Fruit fly (Drosophila melanogaster) whole organism, embryonic: Measurements from ENCODE around the gene CG33111.

Experiments
- Aef1 ChIP-seq: fragments of 200-800 bp; sonication (Bioruptor generic); IDR thresholded peaks from 3 replicates; pipeline ENCODE4 v1.3.6; 2022; ENCODE audit warnings: missing biosample characterization, missing genetic modification characterization
- Asciz ChIP-seq: fragments of 200-800 bp; sonication (Bioruptor generic); optimal IDR thresholded peaks from 2 replicates; lab custom pipeline; 2017; ENCODE audit warnings: missing biosample characterization, mild to moderate bottlenecking, missing genetic modification characterization, missing genetic modification reagents
- B-H2 ChIP-seq: fragments of 200-800 bp; sonication (Bioruptor generic); optimal IDR thresholded peaks from 2 replicates; lab custom pipeline; 2018; ENCODE audit warnings: missing biosample characterization, mild to moderate bottlenecking, missing genetic modification characterization
- CG10147 ChIP-seq: fragments of 200-800 bp; sonication (Bioruptor generic); optimal IDR thresholded peaks from 2 replicates; lab custom pipeline; 2019; ENCODE audit warnings: missing biosample characterization, mild to moderate bottlenecking, missing genetic modification characterization, moderate library complexity
- CG10274 ChIP-seq: fragments of 200-800 bp; sonication (Bioruptor generic); optimal IDR thresholded peaks from 3 replicates; lab custom pipeline; 2017; ENCODE audit warnings: missing biosample characterization, mild to moderate bottlenecking, missing genetic modification characterization
- CG11398 ChIP-seq: fragments of 200-800 bp; sonication (Bioruptor generic); optimal IDR thresholded peaks from 2 replicates; lab custom pipeline; 2016; ENCODE audit warnings: missing biosample characterization, missing genetic modification characterization
- CG11504 ChIP-seq: fragments of 200-800 bp; sonication (Bioruptor generic); optimal IDR thresholded peaks from 3 replicates; lab custom pipeline; 2019; ENCODE audit warnings: missing biosample characterization, mild to moderate bottlenecking, missing genetic modification characterization, moderate library complexity
- CG12299 ChIP-seq: fragments of 200-800 bp; sonication (Bioruptor generic); optimal IDR thresholded peaks from 2 replicates; lab custom pipeline; 2018; ENCODE audit warnings: missing biosample characterization, mild to moderate bottlenecking, missing genetic modification characterization
- CG13624 ChIP-seq: fragments of 200-800 bp; sonication (Bioruptor generic); optimal IDR thresholded peaks from 2 replicates; lab custom pipeline; 2016; ENCODE audit warnings: missing biosample characterization, missing genetic modification characterization
- CG14667 ChIP-seq: fragments of 200-800 bp; sonication (Bioruptor generic); IDR thresholded peaks from 2 replicates; pipeline ENCODE4 v1.3.6; 2022; ENCODE audit warnings: missing biosample characterization, missing genetic modification characterization
- CG15011 ChIP-seq: fragments of 200-800 bp; sonication (Bioruptor generic); optimal IDR thresholded peaks from 3 replicates; lab custom pipeline; 2018; ENCODE audit warnings: missing biosample characterization, mild to moderate bottlenecking, missing genetic modification characterization
- CG15479 ChIP-seq: fragments of 200-800 bp; sonication (Bioruptor generic); optimal IDR thresholded peaks from 3 replicates; lab custom pipeline; 2019; ENCODE audit warnings: missing biosample characterization, mild to moderate bottlenecking, missing genetic modification characterization, moderate library complexity
- CG1603 ChIP-seq: fragments of 200-800 bp; sonication (Bioruptor generic); optimal IDR thresholded peaks from 2 replicates; lab custom pipeline; 2019; ENCODE audit warnings: missing biosample characterization, mild to moderate bottlenecking, missing genetic modification characterization, moderate library complexity
- CG16815 ChIP-seq: fragments of 200-800 bp; sonication (Bioruptor generic); optimal IDR thresholded peaks from 3 replicates; lab custom pipeline; 2017; ENCODE audit warnings: missing biosample characterization, mild to moderate bottlenecking, missing genetic modification characterization
- CG17359 ChIP-seq: fragments of 200-800 bp; sonication (Bioruptor generic); optimal IDR thresholded peaks from 3 replicates; lab custom pipeline; 2018; ENCODE audit warnings: missing biosample characterization, mild to moderate bottlenecking, missing genetic modification characterization, moderate library complexity
- CG33557 ChIP-seq: fragments of 200-800 bp; sonication (Bioruptor generic); optimal IDR thresholded peaks from 2 replicates; lab custom pipeline; 2019; ENCODE audit warnings: missing biosample characterization, mild to moderate bottlenecking, missing genetic modification characterization, moderate library complexity
- CG4282 ChIP-seq: fragments of 200-800 bp; sonication (Bioruptor generic); optimal IDR thresholded peaks from 2 replicates; lab custom pipeline; 2016; ENCODE audit warnings: missing biosample characterization, missing genetic modification characterization
- CG6791 ChIP-seq: fragments of 200-800 bp; sonication (Bioruptor generic); IDR thresholded peaks from 3 replicates; pipeline ENCODE4 v1.3.6; 2022; ENCODE audit warnings: missing biosample characterization, missing genetic modification characterization; ENCODE audit not compliant: partially characterized antibody
- CG7271 ChIP-seq: fragments of 200-800 bp; sonication (Bioruptor generic); optimal IDR thresholded peaks from 2 replicates; lab custom pipeline; 2018; ENCODE audit warnings: missing biosample characterization, mild to moderate bottlenecking, missing genetic modification characterization, moderate library complexity
- CG7372 ChIP-seq: fragments of 200-800 bp; sonication (Bioruptor generic); IDR thresholded peaks from 2 replicates; pipeline ENCODE4 v1.3.6; 2022; ENCODE audit warnings: missing biosample characterization, missing genetic modification characterization
- CG8290 ChIP-seq, 3 experiments: fragments of 200-800 bp; sonication (Bioruptor generic); optimal IDR thresholded peaks; 2 replicates each; lab custom pipeline; 2016 to 2019; ENCODE audit warnings: missing biosample characterization in 3 of 3, missing genetic modification characterization in 3 of 3, mild to moderate bottlenecking in 2 of 3, moderate library complexity in 1 of 3
- CG8478 ChIP-seq: fragments of >200 bp; optimal IDR thresholded peaks from 2 replicates; lab custom pipeline; 2018
- CG9215 ChIP-seq: fragments of 200-800 bp; sonication (Bioruptor generic); IDR thresholded peaks from 2 replicates; pipeline ENCODE4 v1.3.6; 2022; ENCODE audit warnings: missing biosample characterization, missing genetic modification characterization
- D19B ChIP-seq: fragments of 200-800 bp; sonication (Bioruptor generic); optimal IDR thresholded peaks from 2 replicates; lab custom pipeline; 2017; ENCODE audit warnings: missing biosample characterization, mild to moderate bottlenecking, missing genetic modification characterization
- Elba2 ChIP-seq: fragments of 200-800 bp; sonication (Bioruptor generic); optimal IDR thresholded peaks from 3 replicates; lab custom pipeline; 2016; ENCODE audit warnings: missing biosample characterization, missing genetic modification characterization
- Hr3 ChIP-seq: fragments of 200-800 bp; sonication (Bioruptor generic); optimal IDR thresholded peaks from 3 replicates; lab custom pipeline; 2016; ENCODE audit warnings: missing biosample characterization, missing genetic modification characterization
- Lhr ChIP-seq: fragments of 200-800 bp; sonication (Bioruptor generic); optimal IDR thresholded peaks from 3 replicates; lab custom pipeline; 2017; ENCODE audit warnings: mild to moderate bottlenecking, missing biosample characterization, missing genetic modification reagents, missing genetic modification characterization
- MESR4 ChIP-seq: fragments of 200-800 bp; sonication (Bioruptor generic); optimal IDR thresholded peaks from 2 replicates; lab custom pipeline; 2018; ENCODE audit warnings: missing biosample characterization, mild to moderate bottlenecking, missing genetic modification characterization, moderate library complexity
- Mad ChIP-seq: fragments of 200-800 bp; sonication (Bioruptor generic); optimal IDR thresholded peaks from 2 replicates; lab custom pipeline; 2016; ENCODE audit warnings: missing biosample characterization, missing genetic modification characterization
- Mes4 ChIP-seq: fragments of 200-800 bp; sonication (Bioruptor generic); optimal IDR thresholded peaks from 2 replicates; lab custom pipeline; 2016; ENCODE audit warnings: missing biosample characterization, missing genetic modification characterization
- Pdp1 ChIP-seq, 2 experiments: fragments of 200-800 bp; sonication (Bioruptor generic); optimal IDR thresholded peaks; 3 replicates each; lab custom pipeline; 2016; ENCODE audit warnings: missing biosample characterization in 2 of 2, missing genetic modification characterization in 2 of 2, mild to moderate bottlenecking in 1 of 2, moderate library complexity in 1 of 2
- Sox102F ChIP-seq: fragments of 200-800 bp; sonication (Bioruptor generic); optimal IDR thresholded peaks from 2 replicates; lab custom pipeline; 2018; ENCODE audit warnings: missing biosample characterization, mild to moderate bottlenecking, missing genetic modification characterization, moderate library complexity
- Ssrp ChIP-seq: fragments of 200-800 bp; sonication (Bioruptor generic); optimal IDR thresholded peaks from 2 replicates; lab custom pipeline; 2018; ENCODE audit warnings: missing biosample characterization, mild to moderate bottlenecking, missing genetic modification characterization, moderate library complexity
- ap ChIP-seq: fragments of 200-800 bp; sonication (Bioruptor generic); IDR thresholded peaks from 2 replicates; pipeline ENCODE4 v1.3.6; 2022; ENCODE audit warnings: missing biosample characterization, missing genetic modification characterization
- btn ChIP-seq: fragments of 200-800 bp; sonication (Bioruptor generic); optimal IDR thresholded peaks from 2 replicates; lab custom pipeline; 2016; ENCODE audit warnings: missing biosample characterization, missing genetic modification characterization
- chn ChIP-seq: fragments of 200-800 bp; sonication (Bioruptor generic); optimal IDR thresholded peaks from 2 replicates; lab custom pipeline; 2016; ENCODE audit warnings: missing biosample characterization, missing genetic modification characterization
- dm ChIP-seq: fragments of 200-800 bp; sonication (Bioruptor generic); optimal IDR thresholded peaks from 3 replicates; lab custom pipeline; 2016; ENCODE audit warnings: missing biosample characterization, missing genetic modification characterization
- eve ChIP-seq, 2 experiments: fragments of >200 bp; optimal IDR thresholded peaks; 2 replicates each; lab custom pipeline; 2017; ENCODE audit warnings: missing biosample characterization in 2 of 2, missing genetic modification characterization in 2 of 2
- exex ChIP-seq: fragments of 200-800 bp; sonication (Bioruptor generic); optimal IDR thresholded peaks from 4 replicates; lab custom pipeline; 2018; ENCODE audit warnings: missing biosample characterization, mild to moderate bottlenecking, missing genetic modification characterization, moderate library complexity
- fd96Cb ChIP-seq: fragments of 200-800 bp; sonication (Bioruptor generic); optimal IDR thresholded peaks from 2 replicates; lab custom pipeline; 2018; ENCODE audit warnings: missing biosample characterization, mild to moderate bottlenecking, missing genetic modification characterization, moderate library complexity
- fru ChIP-seq: fragments of >200 bp; optimal IDR thresholded peaks from 2 replicates; lab custom pipeline; 2017
- jigr1 ChIP-seq: fragments of 200-800 bp; sonication (Bioruptor generic); IDR thresholded peaks from 3 replicates; pipeline ENCODE4 v1.3.6; 2022; ENCODE audit warnings: missing biosample characterization, missing genetic modification characterization
- ken ChIP-seq: fragments of 200-800 bp; sonication (Bioruptor generic); IDR thresholded peaks from 3 replicates; pipeline ENCODE4 v1.3.6; 2022; ENCODE audit warnings: missing biosample characterization, missing genetic modification characterization
- knrl ChIP-seq: fragments of 200-800 bp; sonication (Bioruptor generic); IDR thresholded peaks from 3 replicates; pipeline ENCODE4 v1.3.6; 2022; ENCODE audit warnings: missing biosample characterization, missing genetic modification characterization; ENCODE audit not compliant: partially characterized antibody
- lbe ChIP-seq: fragments of 200-800 bp; sonication (Bioruptor generic); optimal IDR thresholded peaks from 2 replicates; lab custom pipeline; 2016; ENCODE audit warnings: missing biosample characterization, mild to moderate bottlenecking, missing genetic modification characterization
- lov ChIP-seq, 2 experiments: fragments of 200-800 bp in 1 of 2; fragments of >200 bp in 1 of 2; sonication (Bioruptor generic) in 1 of 2; IDR thresholded peaks in 1 of 2; optimal IDR thresholded peaks in 1 of 2; 2 replicates in 1 of 2; 3 replicates in 1 of 2; pipeline versions ENCODE4 v1.3.6 to Lab custom; 2017 to 2022; ENCODE audit warnings: missing biosample characterization in 1 of 2, missing genetic modification characterization in 1 of 2
- mld ChIP-seq: fragments of 200-800 bp; sonication (Bioruptor generic); IDR thresholded peaks from 3 replicates; pipeline ENCODE4 v1.3.6; 2022; ENCODE audit warnings: missing biosample characterization, missing genetic modification characterization; ENCODE audit not compliant: partially characterized antibody
- pum ChIP-seq: fragments of 200-800 bp; sonication (Bioruptor generic); optimal IDR thresholded peaks from 2 replicates; lab custom pipeline; 2016; ENCODE audit warnings: missing biosample characterization, missing genetic modification characterization
- so ChIP-seq: fragments of 200-800 bp; sonication (Bioruptor generic); IDR thresholded peaks from 3 replicates; pipeline ENCODE4 v1.3.6; 2022; ENCODE audit warnings: missing biosample characterization, missing genetic modification characterization
- ssp ChIP-seq: fragments of 200-800 bp; sonication (Bioruptor generic); IDR thresholded peaks from 2 replicates; pipeline ENCODE4 v1.3.6; 2022; ENCODE audit warnings: missing biosample characterization, missing genetic modification characterization
- unpg ChIP-seq: fragments of 200-800 bp; sonication (Bioruptor generic); optimal IDR thresholded peaks from 3 replicates; lab custom pipeline; 2018; ENCODE audit warnings: missing biosample characterization, mild to moderate bottlenecking, missing genetic modification characterization, moderate library complexity

Gene CG33111

DNA sequence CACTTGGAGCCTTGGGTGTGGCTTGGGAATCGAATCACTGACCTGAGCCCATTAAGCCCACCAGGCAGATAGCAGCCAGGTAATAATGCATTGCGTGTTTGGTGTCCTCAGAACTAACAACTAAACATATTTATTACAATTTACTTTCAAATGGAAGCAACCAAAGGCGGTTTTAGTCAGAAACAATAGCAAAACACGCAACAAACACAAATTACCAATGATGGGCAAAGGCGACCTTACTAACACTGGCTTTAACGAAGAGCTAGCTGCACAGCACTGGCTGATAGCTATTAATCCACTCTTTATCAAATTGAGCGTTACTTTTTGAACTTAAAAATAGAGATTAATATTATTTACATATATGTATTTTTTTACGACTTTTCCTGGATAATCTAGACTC, 56.0 kb downstream of the CG33111 start, which contains the start of gene udt (continued):
- TF ChIP-seq Ssrp (tag; lab: Kevin White, UChicago), result no peak
- peak; percentile 53 for TF ChIP-seq CG1603 (tag; lab: Kevin White, UChicago)
- TF ChIP-seq lbe, result no peak
- TF ChIP-seq CG13624 (GFP tag; lab: Kevin White, UChicago), result peak; percentile 4
- no peak for TF ChIP-seq jigr1 (GFP tag; lab: Robert Waterston, UW)
- TF ChIP-seq Hr3 (GFP tag; lab: Kevin White, UChicago), result no peak
- TF ChIP-seq CG12299 (tag; lab: Kevin White, UChicago), result no peak
- no peak for TF ChIP-seq CG17359 (tag; lab: Kevin White, UChicago)
- no peak for TF ChIP-seq Elba2 (GFP tag; lab: Kevin White, UChicago)
- TF ChIP-seq Aef1, result no peak
- TF ChIP-seq fru (lab: Kevin White, UChicago), result no peak
- no peak for TF ChIP-seq exex
- TF ChIP-seq CG15011, result no peak
- TF ChIP-seq MESR4 (GFP tag; lab: Kevin White, UChicago), result peak; percentile 64
- TF ChIP-seq D19B, result no peak
- no peak for TF ChIP-seq btn (GFP tag; lab: Kevin White, UChicago)
- TF ChIP-seq dm, result no peak
- peak; percentile 23 for TF ChIP-seq B-H2
- TF ChIP-seq ssp, result no peak
- no peak for TF ChIP-seq unpg (GFP tag; lab: Kevin White, UChicago)
- no peak for TF ChIP-seq fd96Cb (tag; lab: Kevin White, UChicago)
- no peak for TF ChIP-seq Lhr
- no peak for TF ChIP-seq CG9215 (GFP tag; lab: Robert Waterston, UW)
- no peak for TF ChIP-seq ken (GFP tag; lab: Robert Waterston, UW)
- no peak for TF ChIP-seq CG10274 (GFP tag; lab: Kevin White, UChicago)
- TF ChIP-seq pum (GFP tag; lab: Kevin White, UChicago), result no peak
- no peak for TF ChIP-seq ap (GFP tag; lab: Robert Waterston, UW)
- no peak for TF ChIP-seq chn (GFP tag; lab: Kevin White, UChicago)
- TF ChIP-seq Asciz (GFP tag; lab: Kevin White, UChicago), result no peak
- no peak for TF ChIP-seq CG8478 (lab: Kevin White, UChicago)
- TF ChIP-seq Pdp1 (GFP tag; optimal IDR thresholded peaks at IDR 0.05; lab: Kevin White, UChicago), result no peak
- no peak for TF ChIP-seq Sox102F (GFP tag; lab: Kevin White, UChicago)
- no peak for TF ChIP-seq CG16815 (GFP tag; lab: Kevin White, UChicago)
- no peak for TF ChIP-seq CG8290 (GFP tag; optimal IDR thresholded peaks at IDR 0.05; lab: Kevin White, UChicago)
- no peak for TF ChIP-seq CG8290 (tag; optimal IDR thresholded peaks at IDR 0.05; lab: Kevin White, UChicago)
- TF ChIP-seq mld (GFP tag; lab: Robert Waterston, UW), result no peak
- TF ChIP-seq CG7271 (tag; lab: Kevin White, UChicago), result no peak
- TF ChIP-seq CG11504 (tag; lab: Kevin White, UChicago), result no peak
- no peak for TF ChIP-seq CG11398
- no peak for TF ChIP-seq Mes4 (GFP tag; lab: Kevin White, UChicago)
- TF ChIP-seq lov (optimal IDR thresholded peaks at IDR 0.05; lab: Kevin White, UChicago), result no peak
- TF ChIP-seq lov (GFP tag; IDR thresholded peaks at IDR 0.05; lab: Robert Waterston, UW), result no peak
- TF ChIP-seq CG4282 (GFP tag; lab: Kevin White, UChicago), result no peak
- no peak for TF ChIP-seq CG15479 (GFP tag; lab: Kevin White, UChicago)
- TF ChIP-seq Mad, result peak; percentile 29
- 0 out of 3 replicates have a peak, but pooled peaks have one; percentile 42 for TF ChIP-seq CG6791 (GFP tag; lab: Robert Waterston, UW)
- TF ChIP-seq CG10147 (GFP tag; lab: Kevin White, UChicago), result no peak
- no peak for TF ChIP-seq eve (GFP tag; optimal IDR thresholded peaks at IDR 0.05; lab: Kevin White, UChicago)
- no peak for TF ChIP-seq CG33557 (GFP tag; lab: Kevin White, UChicago)
- no peak for TF ChIP-seq knrl
- TF ChIP-seq CG14667 (GFP tag; lab: Robert Waterston, UW), result no peak
- TF ChIP-seq CG7372 (GFP tag; lab: Robert Waterston, UW), result no peak
- no peak for TF ChIP-seq so (GFP tag; lab: Robert Waterston, UW)
